Worm (Caenorhabditis elegans): ENCODE measurements around the gene C11H1.5.

C11H1.5 gene

DNA sequence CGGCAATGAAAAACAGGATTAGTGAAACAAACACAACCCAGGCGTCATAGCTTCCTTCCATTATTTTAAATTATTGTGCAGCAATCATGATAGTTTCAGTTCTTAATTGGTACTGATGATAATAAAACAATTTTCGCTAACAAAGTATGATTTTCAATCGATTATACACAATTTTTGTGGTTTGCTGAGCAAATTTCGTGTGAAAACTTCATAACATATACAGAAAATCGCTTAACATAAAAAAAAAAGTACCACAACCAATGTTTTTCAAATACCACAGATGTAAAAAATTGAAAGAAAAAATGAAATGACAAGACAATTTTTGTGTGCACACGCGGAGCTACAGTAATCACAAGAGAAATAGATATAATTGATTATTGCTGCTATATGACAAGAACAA is 4.7 kb upstream of the C11H1.5 start, which contains the start of gene gphr-2:
Gene gphr-2, minus strand, starts transcription at position 101 of the 400 bp plus-strand sequence.
- TF ChIP-seq Y48G9A.11 (GFP tag; IDR thresholded peaks at IDR 0.05): no peak
- TF ChIP-seq aha-1 (tag): peak; percentile 51

DNA sequence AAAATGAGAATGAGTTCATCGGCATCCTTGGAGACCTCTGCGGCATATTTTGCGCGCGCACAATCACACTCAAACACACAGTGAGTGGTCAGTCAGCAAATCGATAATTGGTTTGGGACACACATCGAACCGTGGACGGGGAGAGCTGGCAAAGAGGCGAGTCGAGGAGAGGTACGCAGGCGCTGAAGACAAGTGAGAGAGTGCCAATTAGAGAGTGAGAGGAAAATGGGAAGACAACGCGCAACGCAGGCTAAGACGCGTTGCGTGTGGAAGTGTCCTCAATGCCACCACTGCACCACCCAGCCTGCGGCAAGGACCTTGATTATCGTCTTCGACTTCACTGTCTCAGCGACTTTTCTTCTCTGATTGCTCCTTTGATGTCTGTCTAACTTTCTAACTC is 5.8 kb downstream of the C11H1.5 start:
- TF ChIP-seq php-3 (GFP tag; IDR thresholded peaks at IDR 0.05) (no peak), nhr-77 (tag; optimal IDR thresholded peaks at IDR 0.05) (peak; percentile 14), lir-3 (tag; optimal IDR thresholded peaks at IDR 0.05) (no peak), saeg-2 (GFP tag; IDR thresholded peaks at IDR 0.05) (no peak), lsy-2 (tag; optimal IDR thresholded peaks at IDR 0.05) (peak; percentile 63 to 71), tag-97 (GFP tag; IDR thresholded peaks at IDR 0.05) (no peak), ztf-7 (tag; optimal IDR thresholded peaks at IDR 0.05) (no peak), arid-1 (GFP tag; conservative IDR thresholded peaks at IDR 0.05) (no peak), daf-16 (GFP tag; optimal IDR thresholded peaks at IDR 0.05) (peak in 1 of 2 experiments; percentile 40), daf-16 (tag; optimal IDR thresholded peaks at IDR 0.05) (peak; percentile 68), hlh-30 (tag; optimal IDR thresholded peaks at IDR 0.05; ENCODE audit: insufficient read depth) (peak; percentile 74), snpc-1.2 (GFP tag; IDR thresholded peaks at IDR 0.05) (peak; percentile 50; the same call in 1 of the 2 replicates), madf-9 (GFP tag; conservative IDR thresholded peaks at IDR 0.05) (peak; percentile 46; the same call in 1 of the 2 replicates), dmd-6 (GFP tag; IDR thresholded peaks at IDR 0.05) (peak; percentile 65), dpl-1 (GFP tag; optimal IDR thresholded peaks at IDR 0.05) (peak; percentile 61), R02D3.7 (tag; optimal IDR thresholded peaks at IDR 0.05) (no peak), hmg-1.1 (GFP tag; IDR thresholded peaks at IDR 0.05) (peak; percentile 73), tra-1 (GFP tag; IDR thresholded peaks at IDR 0.05) (0 out of 2 replicates have a peak, but pooled peaks have one; percentile 21), nhr-11 (tag; optimal IDR thresholded peaks at IDR 0.05) (peak; percentile 59), set-16 (GFP tag; IDR thresholded peaks at IDR 0.05) (peak; percentile 67), ceh-82 (tag; optimal IDR thresholded peaks at IDR 0.05) (no peak), lin-38 (GFP tag; IDR thresholded peaks at IDR 0.05) (no peak), hif-1 (tag; optimal IDR thresholded peaks at IDR 0.05) (peak; percentile 34 to 65), zag-1 (tag; optimal IDR thresholded peaks at IDR 0.05) (no peak), mdl-1 (tag; optimal IDR thresholded peaks at IDR 0.05) (peak; percentile 14 to 60), pha-4 (GFP tag; IDR thresholded peaks at IDR 0.05) (no peak), pha-4 (tag; optimal IDR thresholded peaks at IDR 0.05) (peak; percentile 10), ctbp-1 (GFP tag; IDR thresholded peaks at IDR 0.05) (peak; percentile 63; the same call in 1 of the 2 replicates), nhr-28 (tag; optimal IDR thresholded peaks at IDR 0.05) (peak; percentile 47), vab-7 (GFP tag; IDR thresholded peaks at IDR 0.05) (no peak), lim-7 (GFP tag; IDR thresholded peaks at IDR 0.05) (peak; percentile 46; the same call in 1 of the 2 replicates), nhr-6 (tag; optimal IDR thresholded peaks at IDR 0.05) (peak; percentile 84), fkh-10 (GFP tag; optimal IDR thresholded peaks at IDR 0.05) (peak; percentile 66), jun-1 (tag; optimal IDR thresholded peaks at IDR 0.05) (no peak), F37D6.2 (tag; optimal IDR thresholded peaks at IDR 0.05) (peak; percentile 43), egl-27 (tag; optimal IDR thresholded peaks at IDR 0.05) (no peak), D1046.2 (GFP tag; IDR thresholded peaks at IDR 0.05) (no peak), madf-5 (GFP tag; IDR thresholded peaks at IDR 0.05) (0 out of 4 replicates have a peak, but pooled peaks of 1 of the 2 experiments have one; percentile 48), mep-1 (tag; optimal IDR thresholded peaks at IDR 0.05) (peak; percentile 86), T26A8.4 (GFP tag; IDR thresholded peaks at IDR 0.05) (0 out of 2 replicates have a peak, but pooled peaks have one; percentile 61), rbr-2 (tag; optimal IDR thresholded peaks at IDR 0.05) (peak; percentile 78), lin-1 (GFP tag; IDR thresholded peaks at IDR 0.05) (peak; percentile 29; the same call in 1 of the 2 replicates), ceh-32 (tag; optimal IDR thresholded peaks at IDR 0.05; ENCODE audit: poor library complexity) (no peak), dve-1 (tag; optimal IDR thresholded peaks at IDR 0.05; ENCODE audit: insufficient read depth) (peak; percentile 78), nhr-25 (tag; optimal IDR thresholded peaks at IDR 0.05; ENCODE audit: borderline replicate concordance, insufficient read depth) (peak; percentile 76), ceh-28 (tag; optimal IDR thresholded peaks at IDR 0.05) (peak; percentile 83), hlh-11 (tag; optimal IDR thresholded peaks at IDR 0.05) (peak; percentile 82)
